Fruit fly (Drosophila melanogaster) Kc167 (cell line): ENCODE data around the gene CG32452.

Experiments
- insv ChIP-seq: fragments of >200 bp; optimal IDR thresholded peaks from 3 replicates; lab custom pipeline; 2018; ENCODE audit warnings: missing external identifiers
- ttk ChIP-seq: sonication (Bioruptor generic); optimal IDR thresholded peaks from 2 replicates; lab custom pipeline; 2017; ENCODE audit warnings: missing external identifiers

dm6 chr3L:22711855-22712254, 5.7 kb upstream of the CG32452 start, which contains the start of gene CG11370:
- TF ChIP-seq ttk (no peak), insv (lab: Kevin White, UChicago) (no peak)
